Worm (Caenorhabditis elegans) whole organism, L2 larva: Measurements from ENCODE around the gene srh-21.
A peak's percentile ranks its signal among the peaks of the same experiment; 100 is the strongest.

ENCODE experiments used
- C34F6.9 ChIP-seq: fragments of 150-350 bp; optimal IDR thresholded peaks from 2 replicates; lab custom pipeline; 2014; ENCODE audit warnings: missing biosample characterization, missing genetic modification characterization
- R02D3.7 ChIP-seq: fragments of 150-350 bp; optimal IDR thresholded peaks from 2 replicates; lab custom pipeline; 2014; ENCODE audit warnings: missing biosample characterization, missing genetic modification characterization
- Y55F3AM.14 ChIP-seq: fragments of 200-800 bp; sonication (Bioruptor generic); optimal IDR thresholded peaks from 2 replicates; lab custom pipeline; 2018; ENCODE audit warnings: mild to moderate bottlenecking, missing genetic modification characterization, missing compliant biosample characterization
- ZK546.5 ChIP-seq: sonication (generic microtip); optimal IDR thresholded peaks from 2 replicates; lab custom pipeline; 2017; ENCODE audit warnings: missing biosample characterization, missing genetic modification characterization
- alr-1 ChIP-seq: fragments of 150-350 bp; optimal IDR thresholded peaks from 2 replicates; lab custom pipeline; 2014; ENCODE audit warnings: missing biosample characterization, missing genetic modification characterization
- aly-2 ChIP-seq: fragments of 150-350 bp; optimal IDR thresholded peaks from 2 replicates; lab custom pipeline; 2014; ENCODE audit warnings: missing biosample characterization, missing genetic modification characterization
- ama-1 ChIP-seq: fragments of 150-350 bp; optimal IDR thresholded peaks from 2 replicates; lab custom pipeline; 2018; ENCODE audit warnings: inconsistent platforms
- blmp-1 ChIP-seq: sonication (generic microtip); optimal IDR thresholded peaks from 2 replicates; lab custom pipeline; 2017; ENCODE audit warnings: missing genetic modification characterization, mild to moderate bottlenecking, missing compliant biosample characterization, antibody characterized with exemption, moderate library complexity; ENCODE audit not compliant: insufficient read depth
- ceh-16 ChIP-seq: fragments of 150-350 bp; optimal IDR thresholded peaks from 2 replicates; lab custom pipeline; 2014; ENCODE audit warnings: missing biosample characterization, missing genetic modification characterization
- egl-27 ChIP-seq: sonication (generic microtip); optimal IDR thresholded peaks from 3 replicates; lab custom pipeline; 2017; ENCODE audit warnings: missing biosample characterization, missing genetic modification reagents, missing genetic modification characterization
- elt-1 ChIP-seq: fragments of 150-350 bp; optimal IDR thresholded peaks from 2 replicates; lab custom pipeline; 2014; ENCODE audit warnings: missing biosample characterization, missing genetic modification characterization
- fos-1 ChIP-seq: fragments of 150-350 bp; optimal IDR thresholded peaks from 2 replicates; lab custom pipeline; 2014; ENCODE audit warnings: missing biosample characterization, missing genetic modification characterization
- gmeb-1 ChIP-seq: fragments of 150-350 bp; optimal IDR thresholded peaks from 2 replicates; lab custom pipeline; 2014; ENCODE audit warnings: missing biosample characterization, missing genetic modification characterization
- lin-11 ChIP-seq: fragments of 150-350 bp; sonication (generic microtip); optimal IDR thresholded peaks from 2 replicates; lab custom pipeline; 2014; ENCODE audit warnings: missing biosample characterization, missing genetic modification characterization, inconsistent platforms, mixed read lengths
- lin-13 ChIP-seq: fragments of 150-350 bp; optimal IDR thresholded peaks from 2 replicates; lab custom pipeline; 2014; ENCODE audit warnings: missing biosample characterization, missing genetic modification reagents, missing genetic modification characterization
- lin-39 ChIP-seq: fragments of 150-350 bp; optimal IDR thresholded peaks from 2 replicates; lab custom pipeline; 2014; ENCODE audit warnings: missing biosample characterization, missing genetic modification reagents, missing genetic modification characterization
- lsy-2 ChIP-seq, 2 experiments: fragments of 150-350 bp in 1 of 2; sonication (generic microtip) in 1 of 2; optimal IDR thresholded peaks; 2 replicates each; lab custom pipeline; 2014 to 2017; ENCODE audit warnings: missing biosample characterization in 2 of 2, missing genetic modification characterization in 2 of 2
- mab-5 ChIP-seq: fragments of 150-350 bp; optimal IDR thresholded peaks from 2 replicates; lab custom pipeline; 2014; ENCODE audit warnings: missing biosample characterization, missing genetic modification characterization
- mbf-1 ChIP-seq: sonication (generic microtip); optimal IDR thresholded peaks from 2 replicates; lab custom pipeline; 2017; ENCODE audit warnings: missing biosample characterization, missing genetic modification characterization
- nhr-10 ChIP-seq: sonication (generic microtip); optimal IDR thresholded peaks from 2 replicates; lab custom pipeline; 2017; ENCODE audit warnings: missing biosample characterization, missing genetic modification characterization
- nhr-11 ChIP-seq: fragments of 150-350 bp; optimal IDR thresholded peaks from 2 replicates; lab custom pipeline; 2014; ENCODE audit warnings: missing biosample characterization, missing genetic modification characterization
- nhr-12 ChIP-seq: fragments of 150-350 bp; optimal IDR thresholded peaks from 2 replicates; lab custom pipeline; 2014; ENCODE audit warnings: missing biosample characterization, missing genetic modification characterization
- nhr-21 ChIP-seq: fragments of 150-350 bp; optimal IDR thresholded peaks from 2 replicates; lab custom pipeline; 2014; ENCODE audit warnings: missing biosample characterization, missing genetic modification characterization
- nhr-23 ChIP-seq: fragments of 150-350 bp; optimal IDR thresholded peaks from 2 replicates; lab custom pipeline; 2014; ENCODE audit warnings: missing biosample characterization, missing genetic modification reagents, missing genetic modification characterization
- nhr-25 ChIP-seq: fragments of 150-350 bp; sonication (generic microtip); optimal IDR thresholded peaks from 3 replicates; lab custom pipeline; 2014; ENCODE audit warnings: missing biosample characterization, missing genetic modification characterization
- nhr-6 ChIP-seq: fragments of 150-350 bp; optimal IDR thresholded peaks from 2 replicates; lab custom pipeline; 2014; ENCODE audit warnings: missing biosample characterization, missing genetic modification characterization
- sem-4 ChIP-seq: fragments of 150-350 bp; optimal IDR thresholded peaks from 2 replicates; lab custom pipeline; 2014; ENCODE audit warnings: missing biosample characterization, missing genetic modification reagents, missing genetic modification characterization
- sma-3 ChIP-seq: sonication (generic microtip); optimal IDR thresholded peaks from 2 replicates; lab custom pipeline; 2016; ENCODE audit warnings: missing genetic modification reagents, missing genetic modification characterization, missing compliant biosample characterization
- sma-9 ChIP-seq, 2 experiments: fragments of 150-350 bp in 1 of 2; sonication (generic microtip) in 1 of 2; optimal IDR thresholded peaks; 2 replicates each; lab custom pipeline; 2014 to 2016; ENCODE audit warnings: missing genetic modification characterization in 2 of 2, mild to moderate bottlenecking in 1 of 2, missing biosample characterization in 1 of 2, missing compliant biosample characterization in 1 of 2, missing genetic modification reagents in 1 of 2, moderate library complexity in 1 of 2
- snpc-4 ChIP-seq: fragments of 150-350 bp; optimal IDR thresholded peaks from 2 replicates; lab custom pipeline; 2014; ENCODE audit warnings: missing biosample characterization, missing genetic modification characterization
- unc-39 ChIP-seq: fragments of 150-350 bp; optimal IDR thresholded peaks from 2 replicates; lab custom pipeline; 2014; ENCODE audit warnings: missing biosample characterization, missing genetic modification characterization
- unc-55 ChIP-seq: fragments of 150-350 bp; sonication (generic microtip); optimal IDR thresholded peaks from 3 replicates; lab custom pipeline; 2014; ENCODE audit warnings: missing biosample characterization, missing genetic modification reagents, missing genetic modification characterization
- unc-62 ChIP-seq: fragments of 150-350 bp; optimal IDR thresholded peaks from 2 replicates; lab custom pipeline; 2014; ENCODE audit warnings: missing biosample characterization, missing genetic modification reagents, missing genetic modification characterization
- zag-1 ChIP-seq: fragments of 150-350 bp; optimal IDR thresholded peaks from 2 replicates; lab custom pipeline; 2014; ENCODE audit warnings: missing biosample characterization, missing genetic modification characterization
- ztf-11 ChIP-seq: sonication (generic microtip); optimal IDR thresholded peaks from 2 replicates; lab custom pipeline; 2017; ENCODE audit warnings: missing biosample characterization, missing genetic modification characterization
- ztf-4 ChIP-seq: fragments of 150-350 bp; optimal IDR thresholded peaks from 2 replicates; lab custom pipeline; 2014; ENCODE audit warnings: missing biosample characterization, missing genetic modification characterization

The srh-21 gene

ce11 chrV:4914879-4915278 is 11.6 kb upstream of the srh-21 start, which contains the start of gene H23N18.6:
TSS of gene H23N18.6 (minus strand) at chrV:4915079.
- TF ChIP-seq gmeb-1 (tag; lab: Kevin White, UChicago) (peak; percentile 24), sma-9 (GFP tag; optimal IDR thresholded peaks at IDR 0.05; lab: Kevin White, UChicago) (peak; percentile 32), sma-9 (tag; optimal IDR thresholded peaks at IDR 0.05; lab: Kevin White, UChicago) (no peak), ceh-16 (tag; lab: Kevin White, UChicago) (no peak), lin-11 (tag; lab: Kevin White, UChicago) (no peak), nhr-23 (tag; lab: Kevin White, UChicago) (no peak), C34F6.9 (tag; lab: Kevin White, UChicago) (no peak), mab-5 (tag; lab: Kevin White, UChicago) (no peak), fos-1 (tag; lab: Kevin White, UChicago) (peak; percentile 80), lin-39 (tag; lab: Kevin White, UChicago) (no peak)

- TF ChIP-seq egl-27 (tag; lab: Kevin White, UChicago) (no peak), lsy-2 (tag; optimal IDR thresholded peaks at IDR 0.05; lab: Kevin White, UChicago) (no peak), nhr-10 (tag; lab: Kevin White, UChicago) (no peak), sma-3 (GFP tag; lab: Kevin White, UChicago) (no peak), ceh-16 (tag; lab: Kevin White, UChicago) (no peak), snpc-4 (tag; lab: Kevin White, UChicago) (no peak), elt-1 (tag; lab: Kevin White, UChicago) (no peak), Y55F3AM.14 (no peak), R02D3.7 (tag; lab: Kevin White, UChicago) (no peak), nhr-11 (no peak), ZK546.5 (tag; lab: Kevin White, UChicago) (no peak), zag-1 (tag; lab: Kevin White, UChicago) (no peak), unc-39 (tag; lab: Kevin White, UChicago) (no peak)
Measured at ce11 chrV:4918091-4918624, 8.3 kb upstream of the srh-21 start, which contains the start of gene C02E7.7. TSS of gene C02E7.7 (minus strand) at chrV:4918574.

- no peak for TF ChIP-seq lin-13
- TF ChIP-seq nhr-21 = peak; percentile 32
- TF ChIP-seq sma-9 (GFP tag; optimal IDR thresholded peaks at IDR 0.05; lab: Kevin White, UChicago) = peak; percentile 23
- no peak for TF ChIP-seq sma-9 (tag; optimal IDR thresholded peaks at IDR 0.05; lab: Kevin White, UChicago)
- peak; percentile 76 for TF ChIP-seq sem-4 (tag; lab: Kevin White, UChicago)
- peak; percentile 18 for TF ChIP-seq elt-1 (tag; lab: Kevin White, UChicago)
- peak; percentile 12 for TF ChIP-seq nhr-11
- peak; percentile 94 for TF ChIP-seq blmp-1 (tag; lab: Kevin White, UChicago)
- TF ChIP-seq nhr-12 (tag; lab: Kevin White, UChicago) = no peak
- no peak for TF ChIP-seq C34F6.9 (tag; lab: Kevin White, UChicago)
- TF ChIP-seq nhr-25 = peak; percentile 90
Measured at ce11 chrV:4918664-4919257, 7.7 kb upstream of the srh-21 start, which contains the start of gene C02E7.6. TSS of gene C02E7.6 (plus strand) at chrV:4919207.

- TF ChIP-seq ztf-11 (tag; lab: Kevin White, UChicago) (no peak), nhr-21 (no peak), ztf-4 (no peak), sma-9 (GFP tag; optimal IDR thresholded peaks at IDR 0.05; lab: Kevin White, UChicago) (no peak), sma-9 (tag; optimal IDR thresholded peaks at IDR 0.05; lab: Kevin White, UChicago) (no peak), blmp-1 (tag; lab: Kevin White, UChicago) (no peak), lsy-2 (tag; optimal IDR thresholded peaks at IDR 0.05; lab: Kevin White, UChicago) (no peak)
Measured at ce11 chrV:4920690-4921152, 5.8 kb upstream of the srh-21 start, which contains the start of the genes C02E7.8 and srh-23. TSS of gene C02E7.8 (minus strand) at chrV:4920790. TSS of gene srh-23 (plus strand) at chrV:4921102.

ce11 chrV:4922024-4922423 is 4.4 kb upstream of the srh-21 start, which contains the start of gene srh-22:
TSS of gene srh-22 (plus strand) at chrV:4922324.
- TF ChIP-seq alr-1 (tag; lab: Kevin White, UChicago) = no peak
- TF ChIP-seq nhr-25 = no peak
- TF ChIP-seq egl-27 (tag; lab: Kevin White, UChicago) = no peak
- no peak for TF ChIP-seq unc-55
- TF ChIP-seq ztf-11 (tag; lab: Kevin White, UChicago) = no peak
- no peak for TF ChIP-seq lin-39 (tag; lab: Kevin White, UChicago)
- TF ChIP-seq nhr-6 (tag; lab: Kevin White, UChicago) = no peak
- no peak for TF ChIP-seq aly-2 (tag; lab: Kevin White, UChicago)
- no peak for TF ChIP-seq sma-3 (GFP tag; lab: Kevin White, UChicago)
- no peak for TF ChIP-seq nhr-10 (tag; lab: Kevin White, UChicago)
- TF ChIP-seq ama-1 (lab: Kevin White, UChicago) = no peak
- TF ChIP-seq mbf-1 = no peak
- TF ChIP-seq nhr-23 (tag; lab: Kevin White, UChicago) = no peak
- no peak for TF ChIP-seq nhr-12 (tag; lab: Kevin White, UChicago)
- TF ChIP-seq ZK546.5 (tag; lab: Kevin White, UChicago) = no peak
- no peak for TF ChIP-seq unc-62 (GFP tag; lab: Kevin White, UChicago)
- TF ChIP-seq, all 48 proteins: peak for 0
